Fruit fly (Drosophila melanogaster): Measurements from ENCODE around the gene Toll-9.

The Toll-9 gene

dm6 chr3L:20402665-20403492 lies 36.4 kb upstream of the Toll-9 start (continued):
- TF ChIP-seq B-H2 (GFP tag; optimal IDR thresholded peaks at IDR 0.05) (no peak), CG8765 (GFP tag; IDR thresholded peaks at IDR 0.05) (0 out of 2 replicates have a peak, but pooled peaks have one; percentile 49), phol (tag; optimal IDR thresholded peaks at IDR 0.05) (peak; percentile 56), CG17385 (GFP tag; optimal IDR thresholded peaks at IDR 0.05) (peak; percentile 54), Hr78 (GFP tag; optimal IDR thresholded peaks at IDR 0.05) (no peak), pita (GFP tag; optimal IDR thresholded peaks at IDR 0.05) (no peak), Rfx (GFP tag; IDR thresholded peaks at IDR 0.05) (no peak), gcm2 (GFP tag; optimal IDR thresholded peaks at IDR 0.05) (no peak), Dref (GFP tag; IDR thresholded peaks at IDR 0.05) (no peak), insv (GFP tag; optimal IDR thresholded peaks at IDR 0.05) (no peak), CG11456 (GFP tag; IDR thresholded peaks at IDR 0.05) (no peak), oc (tag; optimal IDR thresholded peaks at IDR 0.05) (no peak), CG13287 (GFP tag; IDR thresholded peaks at IDR 0.05; ENCODE audit: partially characterized antibody) (no peak), CG7357 (GFP tag; IDR thresholded peaks at IDR 0.05) (no peak), CG10147 (GFP tag; optimal IDR thresholded peaks at IDR 0.05) (no peak), chif (GFP tag; optimal IDR thresholded peaks at IDR 0.05) (peak in 1 of 2 experiments; percentile 57), slp2 (GFP tag; optimal IDR thresholded peaks at IDR 0.05) (no peak), CTCF (GFP tag; optimal IDR thresholded peaks at IDR 0.05) (no peak), Ssrp (tag; optimal IDR thresholded peaks at IDR 0.05) (peak; percentile 39), Sin3A (optimal IDR thresholded peaks at IDR 0.05) (no peak), Bgb (GFP tag; IDR thresholded peaks at IDR 0.05; ENCODE audit: partially characterized antibody) (no peak), Ets97D (GFP tag; optimal IDR thresholded peaks at IDR 0.05) (no peak), caup (GFP tag; optimal IDR thresholded peaks at IDR 0.05; ENCODE audit: severe bottlenecking) (no peak), CG34224 (GFP tag; IDR thresholded peaks at IDR 0.05; ENCODE audit: partially characterized antibody) (no peak), CG6654 (GFP tag; optimal IDR thresholded peaks at IDR 0.05) (no peak), Six4 (GFP tag; optimal IDR thresholded peaks at IDR 0.05) (no peak), CG4820 (GFP tag; optimal IDR thresholded peaks at IDR 0.05) (peak; percentile 30), CG4730 (GFP tag; IDR thresholded peaks at IDR 0.05) (no peak), Neu2 (GFP tag; optimal IDR thresholded peaks at IDR 0.05; ENCODE audit: borderline replicate concordance) (peak; percentile 76), slbo (GFP tag; IDR thresholded peaks at IDR 0.05) (no peak), Sry-δ (GFP tag; optimal IDR thresholded peaks at IDR 0.05) (no peak), ken (GFP tag; IDR thresholded peaks at IDR 0.05) (0 out of 3 replicates have a peak, but pooled peaks have one; percentile 13), sens-2 (GFP tag; IDR thresholded peaks at IDR 0.05) (no peak), Hmr (GFP tag; optimal IDR thresholded peaks at IDR 0.05) (no peak), mirr (GFP tag; optimal IDR thresholded peaks at IDR 0.05) (no peak), Doc3 (GFP tag; IDR thresholded peaks at IDR 0.05; ENCODE audit: partially characterized antibody) (no peak), grau (tag; optimal IDR thresholded peaks at IDR 0.05) (peak; percentile 54), Tbp (GFP tag; optimal IDR thresholded peaks at IDR 0.05) (no peak), Drgx (GFP tag; IDR thresholded peaks at IDR 0.05) (no peak), jing (GFP tag; optimal IDR thresholded peaks at IDR 0.05) (no peak), CG11504 (tag; optimal IDR thresholded peaks at IDR 0.05) (no peak), rib (GFP tag; IDR thresholded peaks at IDR 0.05) (no peak), CG10959 (GFP tag; IDR thresholded peaks at IDR 0.05) (0 out of 2 replicates have a peak, but pooled peaks have one; percentile 66), CG5953 (GFP tag; IDR thresholded peaks at IDR 0.05) (no peak), TFAM (GFP tag; optimal IDR thresholded peaks at IDR 0.05) (no peak), NfI (GFP tag; optimal IDR thresholded peaks at IDR 0.05) (no peak), CG10979 (tag; optimal IDR thresholded peaks at IDR 0.05) (peak; percentile 78), PHDP (tag; optimal IDR thresholded peaks at IDR 0.05) (no peak), Xbp1 (GFP tag; optimal IDR thresholded peaks at IDR 0.05) (no peak), ash1 (GFP tag; optimal IDR thresholded peaks at IDR 0.05) (no peak)

Data from whole organism, embryonic.